Worm (Caenorhabditis elegans) whole organism, L4 larva: ENCODE results near the gene K10F12.7.

Source experiments
- F26F4.8 ChIP-seq: fragments of 200-800 bp; sonication (Bioruptor generic); conservative IDR thresholded peaks from 2 replicates; pipeline ENCODE4 v1.3.6; 2022; ENCODE audit warnings: missing genetic modification characterization, missing compliant biosample characterization
- R02D3.7 ChIP-seq: fragments of 150-350 bp; sonication (generic microtip); optimal IDR thresholded peaks from 3 replicates; lab custom pipeline; 2014; ENCODE audit warnings: missing biosample characterization, missing genetic modification characterization
- T20F7.1 ChIP-seq: fragments of 200-800 bp; sonication (Bioruptor generic); optimal IDR thresholded peaks from 2 replicates; lab custom pipeline; 2018; ENCODE audit warnings: mild to moderate bottlenecking, missing genetic modification characterization, missing compliant biosample characterization
- T26A8.4 ChIP-seq: fragments of 200-800 bp; sonication (Bioruptor generic); IDR thresholded peaks from 2 replicates; pipeline ENCODE4 v1.3.6; 2022; ENCODE audit warnings: missing genetic modification characterization, missing compliant biosample characterization
- Y105C5A.15 ChIP-seq: fragments of 200-800 bp; sonication (Bioruptor generic); IDR thresholded peaks from 2 replicates; pipeline ENCODE4 v1.3.6; 2022; ENCODE audit warnings: missing genetic modification characterization, missing compliant biosample characterization
- Y75B8A.6 ChIP-seq: fragments of 200-800 bp; sonication (Bioruptor generic); IDR thresholded peaks from 2 replicates; pipeline ENCODE4 v1.3.6; 2022; ENCODE audit warnings: missing genetic modification reagents, missing genetic modification characterization, missing compliant biosample characterization
- aly-2 ChIP-seq: sonication (generic microtip); optimal IDR thresholded peaks from 2 replicates; lab custom pipeline; 2018; ENCODE audit warnings: missing biosample characterization, missing genetic modification characterization
- arid-1 ChIP-seq: fragments of 200-800 bp; sonication (Bioruptor generic); conservative IDR thresholded peaks from 2 replicates; pipeline ENCODE4 v1.3.6; 2022; ENCODE audit warnings: missing genetic modification reagents, missing genetic modification characterization, missing compliant biosample characterization
- attf-4 ChIP-seq: sonication (generic microtip); optimal IDR thresholded peaks from 3 replicates; lab custom pipeline; 2017; ENCODE audit warnings: missing biosample characterization, missing genetic modification characterization
- ceh-20 ChIP-seq: fragments of 200-800 bp; sonication (Bioruptor generic); IDR thresholded peaks from 2 replicates; pipeline ENCODE4 v1.3.6; 2022; ENCODE audit warnings: missing genetic modification reagents, missing genetic modification characterization, missing compliant biosample characterization
- ceh-28 ChIP-seq: fragments of 150-350 bp; optimal IDR thresholded peaks from 2 replicates; lab custom pipeline; 2014; ENCODE audit warnings: missing biosample characterization, missing genetic modification reagents, missing genetic modification characterization
- ceh-32 ChIP-seq: sonication (generic microtip); optimal IDR thresholded peaks from 2 replicates; lab custom pipeline; 2016; ENCODE audit warnings: mild to moderate bottlenecking, missing genetic modification characterization, missing compliant biosample characterization; ENCODE audit not compliant: poor library complexity
- ceh-62 ChIP-seq: sonication (generic microtip); optimal IDR thresholded peaks from 2 replicates; lab custom pipeline; 2017; ENCODE audit warnings: missing biosample characterization, missing genetic modification characterization
- cey-2 ChIP-seq: sonication (generic microtip); optimal IDR thresholded peaks from 3 replicates; lab custom pipeline; 2017; ENCODE audit warnings: missing genetic modification characterization, mild to moderate bottlenecking, missing compliant biosample characterization, antibody characterized with exemption, borderline replicate concordance; ENCODE audit not compliant: insufficient read depth
- daf-12 ChIP-seq: fragments of 150-350 bp; optimal IDR thresholded peaks from 2 replicates; lab custom pipeline; 2014; ENCODE audit warnings: missing biosample characterization, missing genetic modification reagents, missing genetic modification characterization
- dmd-6 ChIP-seq: fragments of 200-800 bp; sonication (Bioruptor generic); IDR thresholded peaks from 2 replicates; pipeline ENCODE4 v1.3.6; 2022; ENCODE audit warnings: missing genetic modification reagents, missing genetic modification characterization, missing compliant biosample characterization
- dmd-8 ChIP-seq: fragments of 200-800 bp; sonication (Bioruptor generic); IDR thresholded peaks from 2 replicates; pipeline ENCODE4 v1.3.6; 2022; ENCODE audit warnings: missing genetic modification characterization, missing compliant biosample characterization
- dmd-9 ChIP-seq: fragments of 200-800 bp; sonication (Bioruptor generic); IDR thresholded peaks from 2 replicates; pipeline ENCODE4 v1.3.6; 2022; ENCODE audit warnings: missing genetic modification reagents, missing genetic modification characterization, missing compliant biosample characterization
- duxl-1 ChIP-seq: sonication (generic microtip); optimal IDR thresholded peaks from 2 replicates; lab custom pipeline; 2016; ENCODE audit warnings: mild to moderate bottlenecking, missing genetic modification characterization, moderate library complexity, missing compliant biosample characterization; ENCODE audit not compliant: poor library complexity
- egl-43 ChIP-seq: fragments of 200-800 bp; sonication (Bioruptor generic); IDR thresholded peaks from 2 replicates; pipeline ENCODE4 v1.3.6; 2022; ENCODE audit warnings: missing genetic modification reagents, missing genetic modification characterization, missing compliant biosample characterization
- hif-1 ChIP-seq, 2 experiments: sonication (generic microtip); optimal IDR thresholded peaks; 2 replicates each; lab custom pipeline; 2016 to 2017; ENCODE audit warnings: missing compliant biosample characterization in 2 of 2, missing genetic modification characterization in 2 of 2, missing genetic modification reagents in 2 of 2, missing genotype in 2 of 2, mild to moderate bottlenecking in 1 of 2
- hmg-1.1 ChIP-seq: fragments of 200-800 bp; sonication (Bioruptor generic); IDR thresholded peaks from 2 replicates; pipeline ENCODE4 v1.3.6; 2022; ENCODE audit warnings: missing genetic modification reagents, missing genetic modification characterization, missing compliant biosample characterization
- jun-1 ChIP-seq: fragments of 150-350 bp; optimal IDR thresholded peaks from 2 replicates; lab custom pipeline; 2014; ENCODE audit warnings: missing biosample characterization, missing genetic modification reagents, missing genetic modification characterization
- lin-1 ChIP-seq: fragments of 200-800 bp; sonication (Bioruptor generic); IDR thresholded peaks from 2 replicates; pipeline ENCODE4 v1.3.6; 2022; ENCODE audit warnings: missing genetic modification reagents, missing genetic modification characterization, missing compliant biosample characterization
- lin-15B ChIP-seq: fragments of 150-350 bp; sonication (generic microtip); optimal IDR thresholded peaks from 3 replicates; lab custom pipeline; 2014; ENCODE audit warnings: missing biosample characterization, missing genetic modification characterization
- lin-39 ChIP-seq: fragments of 150-350 bp; optimal IDR thresholded peaks from 2 replicates; lab custom pipeline; 2014; ENCODE audit warnings: missing biosample characterization, missing genetic modification reagents, missing genetic modification characterization
- lir-3 ChIP-seq: sonication (generic microtip); optimal IDR thresholded peaks from 2 replicates; lab custom pipeline; 2016; ENCODE audit warnings: mild to moderate bottlenecking, missing genetic modification characterization, missing compliant biosample characterization
- lsy-2 ChIP-seq, 2 experiments: fragments of 150-350 bp in 1 of 2; sonication (generic microtip) in 1 of 2; optimal IDR thresholded peaks; 2 replicates each; lab custom pipeline; 2014 to 2017; ENCODE audit warnings: missing biosample characterization in 2 of 2, missing genetic modification characterization in 2 of 2
- madf-9 ChIP-seq: fragments of 200-800 bp; sonication (Bioruptor generic); conservative IDR thresholded peaks from 2 replicates; pipeline ENCODE4 v1.3.6; 2022; ENCODE audit warnings: missing genetic modification reagents, missing genetic modification characterization, missing compliant biosample characterization
- mdl-1 ChIP-seq, 2 experiments: fragments of 150-350 bp in 1 of 2; sonication (generic microtip) in 1 of 2; optimal IDR thresholded peaks; 2 replicates each; lab custom pipeline; 2014 to 2017; ENCODE audit warnings: missing biosample characterization in 2 of 2, missing genetic modification characterization in 2 of 2
- mdt-29 ChIP-seq: fragments of 200-800 bp; sonication (Bioruptor generic); IDR thresholded peaks from 2 replicates; pipeline ENCODE4 v1.3.6; 2022; ENCODE audit warnings: missing genetic modification reagents, missing genetic modification characterization, missing compliant biosample characterization
- mep-1 ChIP-seq: fragments of 150-350 bp; sonication (generic microtip); optimal IDR thresholded peaks from 3 replicates; lab custom pipeline; 2014; ENCODE audit warnings: missing biosample characterization, missing genetic modification characterization
- mes-2 ChIP-seq: sonication (generic microtip); optimal IDR thresholded peaks from 2 replicates; lab custom pipeline; 2016; ENCODE audit warnings: missing genotype, mild to moderate bottlenecking, missing genetic modification characterization, missing compliant biosample characterization; ENCODE audit not compliant: poor library complexity, severe bottlenecking
- mxl-2 ChIP-seq: fragments of 200-800 bp; sonication (Bioruptor generic); conservative IDR thresholded peaks from 2 replicates; pipeline ENCODE4 v1.3.6; 2022; ENCODE audit warnings: missing genetic modification reagents, missing genetic modification characterization, missing compliant biosample characterization
- mxl-3 ChIP-seq: fragments of 200-800 bp; sonication (Bioruptor generic); optimal IDR thresholded peaks from 2 replicates; lab custom pipeline; 2018; ENCODE audit warnings: mild to moderate bottlenecking, missing genetic modification characterization, missing compliant biosample characterization
- nhr-102 ChIP-seq: sonication (generic microtip); optimal IDR thresholded peaks from 2 replicates; lab custom pipeline; 2016; ENCODE audit warnings: mild to moderate bottlenecking, missing genetic modification characterization, moderate library complexity, missing compliant biosample characterization
- nhr-41 ChIP-seq: fragments of 200-800 bp; sonication (Bioruptor generic); IDR thresholded peaks from 2 replicates; pipeline ENCODE4 v1.3.6; 2022; ENCODE audit warnings: missing genetic modification reagents, missing genetic modification characterization, missing compliant biosample characterization
- nhr-42 ChIP-seq: fragments of 200-800 bp; sonication (Bioruptor generic); IDR thresholded peaks from 2 replicates; pipeline ENCODE4 v1.3.6; 2022; ENCODE audit warnings: missing genetic modification characterization, missing compliant biosample characterization
- nhr-48 ChIP-seq: sonication (generic microtip); optimal IDR thresholded peaks from 2 replicates; lab custom pipeline; 2016; ENCODE audit warnings: mild to moderate bottlenecking, missing genetic modification characterization, missing compliant biosample characterization
- nhr-6 ChIP-seq: fragments of 150-350 bp; optimal IDR thresholded peaks from 2 replicates; lab custom pipeline; 2014; ENCODE audit warnings: missing biosample characterization, missing genetic modification characterization
- nhr-76 ChIP-seq: fragments of 150-350 bp; optimal IDR thresholded peaks from 2 replicates; lab custom pipeline; 2014; ENCODE audit warnings: missing biosample characterization, missing genetic modification characterization
- snpc-4 ChIP-seq: fragments of 150-350 bp; optimal IDR thresholded peaks from 2 replicates; lab custom pipeline; 2014; ENCODE audit warnings: missing biosample characterization, missing genetic modification characterization
- spr-1 ChIP-seq: sonication (generic microtip); optimal IDR thresholded peaks from 2 replicates; lab custom pipeline; 2016; ENCODE audit warnings: mild to moderate bottlenecking, missing genetic modification characterization, missing compliant biosample characterization
- tra-1 ChIP-seq: fragments of 200-800 bp; sonication (Bioruptor generic); IDR thresholded peaks from 2 replicates; pipeline ENCODE4 v1.3.6; 2022; ENCODE audit warnings: missing genetic modification reagents, missing genetic modification characterization, missing compliant biosample characterization
- unc-130 ChIP-seq: sonication (generic microtip); optimal IDR thresholded peaks from 2 replicates; lab custom pipeline; 2016; ENCODE audit warnings: missing genetic modification reagents, missing genetic modification characterization, missing compliant biosample characterization
- zip-11 ChIP-seq: fragments of 200-800 bp; sonication (Bioruptor generic); IDR thresholded peaks from 2 replicates; pipeline ENCODE4 v1.3.6; 2022; ENCODE audit warnings: missing genetic modification characterization, missing compliant biosample characterization
- zip-2 ChIP-seq: fragments of 150-350 bp; optimal IDR thresholded peaks from 2 replicates; lab custom pipeline; 2014; ENCODE audit warnings: missing biosample characterization, missing genetic modification characterization
- ztf-11 ChIP-seq: fragments of 150-350 bp; optimal IDR thresholded peaks from 2 replicates; lab custom pipeline; 2014; ENCODE audit warnings: missing biosample characterization, missing genetic modification characterization

Gene K10F12.7

DNA sequence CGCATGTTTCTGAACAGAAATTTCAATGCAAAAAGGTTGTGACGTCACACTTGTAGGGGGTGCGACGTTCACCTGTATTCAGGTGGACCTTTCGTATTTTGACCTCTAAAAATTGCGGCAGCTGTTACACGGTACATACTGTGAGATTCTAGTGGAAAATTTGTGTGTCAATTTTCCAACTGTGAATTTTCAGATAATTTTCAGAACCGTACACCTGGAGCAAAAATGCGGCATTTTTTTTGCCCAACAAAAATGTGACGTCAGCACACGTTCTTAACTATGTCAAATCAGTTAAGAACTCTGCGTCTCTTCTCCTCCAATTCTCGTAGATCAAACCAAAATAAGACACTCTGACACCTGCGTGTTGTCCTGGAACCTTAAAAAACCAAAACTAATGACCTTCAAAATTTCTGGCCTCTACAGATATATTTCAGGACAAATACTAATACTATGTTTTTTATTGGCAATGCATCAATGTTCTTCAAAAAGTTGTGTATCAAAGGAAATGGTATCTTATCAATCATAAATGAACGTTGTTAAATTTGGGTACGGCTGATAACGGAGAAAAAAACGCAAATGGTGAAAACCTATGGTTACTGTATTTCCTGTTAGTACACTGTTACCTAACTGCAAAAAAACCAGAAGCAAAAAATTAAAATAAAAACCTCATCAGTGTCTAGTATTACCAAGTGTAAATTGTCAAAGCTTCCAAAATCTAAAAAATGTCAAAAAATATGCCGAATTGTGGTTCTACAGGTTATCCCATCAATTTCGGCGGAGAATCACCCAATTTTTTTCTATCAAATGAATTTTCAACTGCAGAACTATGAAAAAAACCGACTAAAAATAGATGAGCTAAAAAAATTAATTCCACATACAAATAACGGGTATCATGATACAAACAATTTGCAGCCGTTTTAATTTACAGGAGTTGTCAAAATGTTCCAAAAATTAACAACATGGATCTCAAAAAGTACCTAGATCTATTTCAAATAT lies 25.2 kb downstream of the K10F12.7 start (continued):
- TF ChIP-seq lsy-2 (tag; optimal IDR thresholded peaks at IDR 0.05; lab: Kevin White, UChicago) (peak in 1 of 2 experiments; percentile 37), dmd-8 (GFP tag; lab: Robert Waterston, UW) (no peak), duxl-1 (tag; lab: Kevin White, UChicago) (peak; percentile 18), T20F7.1 (GFP tag; lab: Kevin White, UChicago) (peak; percentile 12), T26A8.4 (GFP tag; lab: Robert Waterston, UW) (peak; percentile 45), nhr-102 (tag; lab: Kevin White, UChicago) (no peak), Y75B8A.6 (GFP tag; lab: Robert Waterston, UW) (no peak), zip-2 (tag; lab: Kevin White, UChicago) (no peak), ztf-11 (tag; lab: Kevin White, UChicago) (no peak), nhr-76 (tag; lab: Kevin White, UChicago) (no peak), unc-130 (GFP tag; lab: Kevin White, UChicago) (no peak), snpc-4 (tag; lab: Kevin White, UChicago) (no peak), mdt-29 (GFP tag; lab: Robert Waterston, UW) (0 out of 2 replicates have a peak, but pooled peaks have one; percentile 12), ceh-28 (tag; lab: Kevin White, UChicago) (no peak), lin-1 (GFP tag; lab: Robert Waterston, UW) (no peak), mxl-2 (GFP tag; lab: Robert Waterston, UW) (no peak), jun-1 (tag; lab: Kevin White, UChicago) (no peak), daf-12 (tag; lab: Kevin White, UChicago) (no peak), nhr-42 (GFP tag; lab: Robert Waterston, UW) (no peak), mxl-3 (GFP tag; lab: Kevin White, UChicago) (no peak), madf-9 (GFP tag; lab: Robert Waterston, UW) (no peak), hmg-1.1 (GFP tag; lab: Robert Waterston, UW) (no peak), ceh-32 (no peak), spr-1 (no peak), hif-1 (tag; optimal IDR thresholded peaks at IDR 0.05; lab: Kevin White, UChicago) (no peak), lin-15B (tag; lab: Kevin White, UChicago) (no peak), nhr-41 (GFP tag; lab: Robert Waterston, UW) (no peak), ceh-20 (no peak), tra-1 (no peak), mep-1 (peak; percentile 11), Y105C5A.15 (GFP tag; lab: Robert Waterston, UW) (no peak), mes-2 (tag; lab: Kevin White, UChicago) (peak; percentile 16), lir-3 (tag; lab: Kevin White, UChicago) (no peak), attf-4 (tag; lab: Kevin White, UChicago) (no peak), egl-43 (peak; percentile 65; the same call in 1 of the 2 replicates), F26F4.8 (GFP tag; lab: Robert Waterston, UW) (no peak), zip-11 (no peak), mdl-1 (tag; optimal IDR thresholded peaks at IDR 0.05; lab: Kevin White, UChicago) (peak in 1 of 2 experiments; percentile 4), nhr-48 (tag; lab: Kevin White, UChicago) (peak; percentile 18), nhr-6 (tag; lab: Kevin White, UChicago) (no peak), aly-2 (tag; lab: Kevin White, UChicago) (no peak), cey-2 (tag; lab: Kevin White, UChicago) (no peak), dmd-9 (GFP tag; lab: Robert Waterston, UW) (0 out of 2 replicates have a peak, but pooled peaks have one; percentile 41), arid-1 (GFP tag; lab: Robert Waterston, UW) (0 out of 2 replicates have a peak, but pooled peaks have one; percentile 17), dmd-6 (GFP tag; lab: Robert Waterston, UW) (0 out of 2 replicates have a peak, but pooled peaks have one; percentile 24), lin-39 (no peak), R02D3.7 (tag; lab: Kevin White, UChicago) (no peak), ceh-62 (tag; lab: Kevin White, UChicago) (no peak)
